Fruit fly (Drosophila melanogaster) whole organism, embryonic: Measurements from ENCODE around the gene CG11726.

Experiments used
- B-H2 ChIP-seq: fragments of 200-800 bp; sonication (Bioruptor generic); optimal IDR thresholded peaks from 2 replicates; lab custom pipeline; 2018; ENCODE audit warnings: missing biosample characterization, mild to moderate bottlenecking, missing genetic modification characterization
- CG10209 ChIP-seq: fragments of 200-800 bp; sonication (Bioruptor generic); optimal IDR thresholded peaks from 3 replicates; lab custom pipeline; 2017; ENCODE audit warnings: missing biosample characterization, mild to moderate bottlenecking, missing genetic modification characterization, missing genetic modification reagents
- CG10654 ChIP-seq: fragments of 200-800 bp; sonication (Bioruptor generic); optimal IDR thresholded peaks from 2 replicates; lab custom pipeline; 2016; ENCODE audit warnings: missing biosample characterization, missing genetic modification characterization
- CG11456 ChIP-seq: fragments of 200-800 bp; sonication (Bioruptor generic); IDR thresholded peaks from 3 replicates; pipeline ENCODE4 v1.3.6; 2022; ENCODE audit warnings: missing biosample characterization, missing genetic modification characterization
- CG11504 ChIP-seq: fragments of 200-800 bp; sonication (Bioruptor generic); optimal IDR thresholded peaks from 3 replicates; lab custom pipeline; 2019; ENCODE audit warnings: missing biosample characterization, mild to moderate bottlenecking, missing genetic modification characterization, moderate library complexity
- CG12236 ChIP-seq: fragments of 200-800 bp; sonication (Bioruptor generic); optimal IDR thresholded peaks from 2 replicates; lab custom pipeline; 2016; ENCODE audit warnings: missing biosample characterization, missing genetic modification characterization
- CG1233 ChIP-seq: fragments of 200-800 bp; sonication (Bioruptor generic); optimal IDR thresholded peaks from 4 replicates; lab custom pipeline; 2018; ENCODE audit warnings: missing biosample characterization, mild to moderate bottlenecking, missing genetic modification characterization
- CG13123 ChIP-seq: fragments of 200-800 bp; sonication (Bioruptor generic); optimal IDR thresholded peaks from 2 replicates; lab custom pipeline; 2016; ENCODE audit warnings: missing biosample characterization, missing genetic modification characterization
- CG15601 ChIP-seq: fragments of 200-800 bp; sonication (Bioruptor generic); optimal IDR thresholded peaks from 3 replicates; lab custom pipeline; 2019; ENCODE audit warnings: missing biosample characterization, mild to moderate bottlenecking, missing genetic modification characterization, moderate library complexity
- CG1792 ChIP-seq: fragments of 200-800 bp; sonication (Bioruptor generic); optimal IDR thresholded peaks from 2 replicates; lab custom pipeline; 2016; ENCODE audit warnings: missing biosample characterization, missing genetic modification characterization
- CG2199 ChIP-seq: fragments of 200-800 bp; sonication (Bioruptor generic); IDR thresholded peaks from 3 replicates; pipeline ENCODE4 v1.3.6; 2022; ENCODE audit warnings: missing biosample characterization, missing genetic modification characterization
- CG2202 ChIP-seq: fragments of 200-800 bp; sonication (Bioruptor generic); optimal IDR thresholded peaks from 2 replicates; lab custom pipeline; 2018; ENCODE audit warnings: missing biosample characterization, mild to moderate bottlenecking, missing genetic modification characterization
- CG6854 ChIP-seq: fragments of 200-800 bp; sonication (Bioruptor generic); optimal IDR thresholded peaks from 3 replicates; lab custom pipeline; 2017; ENCODE audit warnings: missing biosample characterization, mild to moderate bottlenecking, missing genetic modification characterization
- CG7357 ChIP-seq: fragments of 200-800 bp; sonication (Bioruptor generic); IDR thresholded peaks from 3 replicates; pipeline ENCODE4 v1.3.6; 2022; ENCODE audit warnings: missing biosample characterization, missing genetic modification characterization
- CG7372 ChIP-seq: fragments of 200-800 bp; sonication (Bioruptor generic); IDR thresholded peaks from 2 replicates; pipeline ENCODE4 v1.3.6; 2022; ENCODE audit warnings: missing biosample characterization, missing genetic modification characterization
- CG8281 ChIP-seq: fragments of 200-800 bp; sonication (Bioruptor generic); optimal IDR thresholded peaks from 2 replicates; lab custom pipeline; 2018; ENCODE audit warnings: missing biosample characterization, mild to moderate bottlenecking, missing genetic modification characterization, moderate library complexity
- CG8944 ChIP-seq: fragments of 200-800 bp; sonication (Bioruptor generic); optimal IDR thresholded peaks from 3 replicates; lab custom pipeline; 2016; ENCODE audit warnings: missing biosample characterization, missing genetic modification characterization
- Elba2 ChIP-seq: fragments of 200-800 bp; sonication (Bioruptor generic); optimal IDR thresholded peaks from 3 replicates; lab custom pipeline; 2016; ENCODE audit warnings: missing biosample characterization, missing genetic modification characterization
- Fer1 ChIP-seq: fragments of 200-800 bp; sonication (Bioruptor generic); optimal IDR thresholded peaks from 2 replicates; lab custom pipeline; 2017; ENCODE audit warnings: missing biosample characterization, mild to moderate bottlenecking, missing genetic modification characterization
- GATAe ChIP-seq: fragments of 200-800 bp; sonication (Bioruptor generic); conservative IDR thresholded peaks from 2 replicates; pipeline ENCODE4 v1.3.6; 2022; ENCODE audit warnings: missing biosample characterization, missing genetic modification characterization
- Hr51 ChIP-seq, 2 experiments: fragments of 200-800 bp; sonication (Bioruptor generic); optimal IDR thresholded peaks; 2 replicates in 1 of 2; 3 replicates in 1 of 2; lab custom pipeline; 2016 to 2018; ENCODE audit warnings: missing biosample characterization in 2 of 2, missing genetic modification characterization in 2 of 2, mild to moderate bottlenecking in 1 of 2, moderate library complexity in 1 of 2
- Hsf ChIP-seq: fragments of 200-800 bp; sonication (Bioruptor generic); optimal IDR thresholded peaks from 3 replicates; lab custom pipeline; 2016; ENCODE audit warnings: missing biosample characterization, missing genetic modification characterization
- NC2β ChIP-seq: fragments of 200-800 bp; sonication (Bioruptor generic); optimal IDR thresholded peaks from 2 replicates; lab custom pipeline; 2016; ENCODE audit warnings: missing biosample characterization, missing genetic modification characterization
- Nf-YC ChIP-seq: fragments of 200-800 bp; optimal IDR thresholded peaks from 3 replicates; lab custom pipeline; 2019; ENCODE audit warnings: missing biosample characterization, mild to moderate bottlenecking, missing genetic modification characterization, moderate library complexity
- PHDP ChIP-seq: fragments of 200-800 bp; sonication (Bioruptor generic); optimal IDR thresholded peaks from 3 replicates; lab custom pipeline; 2018; ENCODE audit warnings: missing biosample characterization, mild to moderate bottlenecking, missing genetic modification characterization, moderate library complexity
- Ravus ChIP-seq: fragments of 200-800 bp; sonication (Bioruptor generic); IDR thresholded peaks from 2 replicates; pipeline ENCODE4 v1.3.6; 2022; ENCODE audit warnings: missing biosample characterization, missing genetic modification characterization
- Sox102F ChIP-seq: fragments of 200-800 bp; sonication (Bioruptor generic); optimal IDR thresholded peaks from 2 replicates; lab custom pipeline; 2018; ENCODE audit warnings: missing biosample characterization, mild to moderate bottlenecking, missing genetic modification characterization, moderate library complexity
- Spps ChIP-seq: fragments of 200-800 bp; sonication (Bioruptor generic); optimal IDR thresholded peaks from 2 replicates; lab custom pipeline; 2018; ENCODE audit warnings: missing biosample characterization, mild to moderate bottlenecking, missing genetic modification characterization
- Trl ChIP-seq, 3 experiments: fragments of >200 bp in 2 of 3; fragments of 200-800 bp in 1 of 3; sonication (Bioruptor generic) in 1 of 3; optimal IDR thresholded peaks; 2 replicates in 1 of 3; 3 replicates in 2 of 3; lab custom pipeline; 2016 to 2017; ENCODE audit warnings: missing biosample characterization in 1 of 3, missing genetic modification characterization in 1 of 3
- ato ChIP-seq: fragments of 200-800 bp; sonication (Bioruptor generic); IDR thresholded peaks from 2 replicates; pipeline ENCODE4 v1.3.6; 2022; ENCODE audit warnings: missing biosample characterization, missing genetic modification characterization; ENCODE audit not compliant: partially characterized antibody
- bowl ChIP-seq: fragments of 200-800 bp; sonication (Bioruptor generic); IDR thresholded peaks from 2 replicates; pipeline ENCODE4 v1.3.6; 2022; ENCODE audit warnings: missing biosample characterization, missing genetic modification characterization
- chif ChIP-seq, 2 experiments: fragments of 200-800 bp; sonication (Bioruptor generic); optimal IDR thresholded peaks; 3 replicates each; lab custom pipeline; 2016; ENCODE audit warnings: missing biosample characterization in 2 of 2, missing genetic modification characterization in 2 of 2
- chn ChIP-seq: fragments of 200-800 bp; sonication (Bioruptor generic); optimal IDR thresholded peaks from 2 replicates; lab custom pipeline; 2016; ENCODE audit warnings: missing biosample characterization, missing genetic modification characterization
- exex ChIP-seq: fragments of 200-800 bp; sonication (Bioruptor generic); optimal IDR thresholded peaks from 4 replicates; lab custom pipeline; 2018; ENCODE audit warnings: missing biosample characterization, mild to moderate bottlenecking, missing genetic modification characterization, moderate library complexity
- luna ChIP-seq: fragments of 200-800 bp; sonication (Bioruptor generic); optimal IDR thresholded peaks from 2 replicates; lab custom pipeline; 2016; ENCODE audit warnings: missing biosample characterization, missing genetic modification characterization
- nerfin-2 ChIP-seq: fragments of 200-800 bp; sonication (Bioruptor generic); IDR thresholded peaks from 2 replicates; pipeline ENCODE4 v1.3.6; 2022; ENCODE audit warnings: missing biosample characterization, missing genetic modification characterization; ENCODE audit not compliant: partially characterized antibody
- nom ChIP-seq: fragments of 200-800 bp; sonication (Bioruptor generic); optimal IDR thresholded peaks from 2 replicates; lab custom pipeline; 2017; ENCODE audit warnings: missing biosample characterization, missing genetic modification characterization, mild to moderate bottlenecking, moderate library complexity, missing genetic modification reagents
- pros ChIP-seq: fragments of 200-800 bp; sonication (Bioruptor generic); optimal IDR thresholded peaks from 3 replicates; lab custom pipeline; 2019; ENCODE audit warnings: missing biosample characterization, mild to moderate bottlenecking, missing genetic modification characterization, moderate library complexity
- pum ChIP-seq: fragments of 200-800 bp; sonication (Bioruptor generic); optimal IDR thresholded peaks from 2 replicates; lab custom pipeline; 2016; ENCODE audit warnings: missing biosample characterization, missing genetic modification characterization
- sens-2 ChIP-seq: fragments of 200-800 bp; sonication (Bioruptor generic); IDR thresholded peaks from 2 replicates; pipeline ENCODE4 v1.3.6; 2022; ENCODE audit warnings: missing biosample characterization, missing genetic modification characterization
- shn ChIP-seq: fragments of 200-800 bp; sonication (Bioruptor generic); optimal IDR thresholded peaks from 3 replicates; lab custom pipeline; 2016; ENCODE audit warnings: missing biosample characterization, missing genetic modification characterization
- sima ChIP-seq: fragments of 200-800 bp; sonication (Bioruptor generic); optimal IDR thresholded peaks from 2 replicates; lab custom pipeline; 2016; ENCODE audit warnings: missing biosample characterization, missing genetic modification characterization
- sisA ChIP-seq: fragments of 200-800 bp; sonication (Bioruptor generic); IDR thresholded peaks from 2 replicates; pipeline ENCODE4 v1.3.6; 2022; ENCODE audit warnings: missing biosample characterization, missing genetic modification characterization
- sob ChIP-seq: fragments of 200-800 bp; sonication (Bioruptor generic); IDR thresholded peaks from 2 replicates; pipeline ENCODE4 v1.3.6; 2022; ENCODE audit warnings: missing biosample characterization, missing genetic modification characterization
- tap ChIP-seq: fragments of 200-800 bp; optimal IDR thresholded peaks from 3 replicates; lab custom pipeline; 2019; ENCODE audit warnings: missing biosample characterization, mild to moderate bottlenecking, missing genetic modification characterization, moderate library complexity
- wor ChIP-seq: fragments of 200-800 bp; sonication (Bioruptor generic); IDR thresholded peaks from 2 replicates; pipeline ENCODE4 v1.3.6; 2022; ENCODE audit warnings: missing biosample characterization, missing genetic modification characterization

Gene CG11726

dm6 chr3L:11384824-11385457, 9.5 kb upstream of the CG11726 start (continued):
- no peak for TF ChIP-seq GATAe (GFP tag; lab: Robert Waterston, UW)
- TF ChIP-seq luna (GFP tag; lab: Kevin White, UChicago): no peak

dm6 chr3L:11388964-11389625, 5.4 kb upstream of the CG11726 start:
- TF ChIP-seq CG1233 (GFP tag; lab: Kevin White, UChicago): no peak
- peak; percentile 71 for TF ChIP-seq CG11504 (tag; lab: Kevin White, UChicago)
- TF ChIP-seq CG7372 (GFP tag; lab: Robert Waterston, UW): no peak
- no peak for TF ChIP-seq Spps (tag; lab: Kevin White, UChicago)
- no peak for TF ChIP-seq exex (tag; lab: Kevin White, UChicago)
- no peak for TF ChIP-seq pum (GFP tag; lab: Kevin White, UChicago)
- TF ChIP-seq chn (GFP tag; lab: Kevin White, UChicago): no peak
- peak; percentile 51 for TF ChIP-seq nom (GFP tag; lab: Kevin White, UChicago)
- TF ChIP-seq CG12236 (GFP tag; lab: Kevin White, UChicago): no peak
- peak in 1 of 2 experiments; percentile 5 for TF ChIP-seq chif (GFP tag; optimal IDR thresholded peaks at IDR 0.05; lab: Kevin White, UChicago)
- TF ChIP-seq Nf-YC (tag; lab: Kevin White, UChicago): peak; percentile 22
- peak; percentile 12; the same call in 1 of the 3 replicates for TF ChIP-seq CG2199 (GFP tag; lab: Robert Waterston, UW)
- no peak for TF ChIP-seq CG6854 (GFP tag; lab: Kevin White, UChicago)
- no peak for TF ChIP-seq pros (GFP tag; lab: Kevin White, UChicago)
- no peak for TF ChIP-seq ato (GFP tag; lab: Robert Waterston, UW)
- peak in 1 of 2 experiments; percentile 77 for TF ChIP-seq Hr51 (GFP tag; optimal IDR thresholded peaks at IDR 0.05; lab: Kevin White, UChicago)
- no peak for TF ChIP-seq CG13123 (GFP tag; lab: Kevin White, UChicago)
- TF ChIP-seq wor (GFP tag; lab: Robert Waterston, UW): 0 out of 2 replicates have a peak, but pooled peaks have one; percentile 23
- TF ChIP-seq sob (GFP tag; lab: Robert Waterston, UW): no peak
- no peak for TF ChIP-seq sima
- 0 out of 3 replicates have a peak, but pooled peaks have one; percentile 35 for TF ChIP-seq CG7357 (GFP tag; lab: Robert Waterston, UW)
- TF ChIP-seq bowl (GFP tag; lab: Robert Waterston, UW): no peak; the same call in 1 of the 2 replicates
- 0 out of 2 replicates have a peak, but pooled peaks have one; percentile 10 for TF ChIP-seq sens-2
- TF ChIP-seq NC2β: no peak
- TF ChIP-seq B-H2: no peak
- no peak for TF ChIP-seq CG10209
- TF ChIP-seq shn (GFP tag; lab: Kevin White, UChicago): no peak
- TF ChIP-seq sisA: no peak; the same call in 1 of the 2 replicates
- no peak for TF ChIP-seq Hsf (GFP tag; lab: Kevin White, UChicago)
- TF ChIP-seq Sox102F: peak; percentile 65
- no peak for TF ChIP-seq CG8281 (tag; lab: Kevin White, UChicago)
- peak; percentile 52 for TF ChIP-seq Fer1
- no peak for TF ChIP-seq CG1792
- TF ChIP-seq CG11456 (GFP tag; lab: Robert Waterston, UW): no peak
- no peak for TF ChIP-seq CG10654 (GFP tag; lab: Kevin White, UChicago)
- TF ChIP-seq CG15601 (tag; lab: Kevin White, UChicago): peak; percentile 56
- no peak for TF ChIP-seq nerfin-2 (GFP tag; lab: Robert Waterston, UW)
- peak; percentile 56 for TF ChIP-seq PHDP
- peak; percentile 18 for TF ChIP-seq CG2202 (tag; lab: Kevin White, UChicago)
- no peak for TF ChIP-seq Trl (optimal IDR thresholded peaks at IDR 0.05; lab: Kevin White, UChicago)
- TF ChIP-seq Trl (GFP tag; optimal IDR thresholded peaks at IDR 0.05; lab: Kevin White, UChicago): no peak
- TF ChIP-seq CG8944 (GFP tag; lab: Kevin White, UChicago): no peak
- TF ChIP-seq tap (tag; lab: Kevin White, UChicago): no peak
- no peak; the same call in 1 of the 2 replicates for TF ChIP-seq Ravus (GFP tag; lab: Robert Waterston, UW)
- TF ChIP-seq Elba2 (GFP tag; lab: Kevin White, UChicago): no peak
